Fruit fly (Drosophila melanogaster) whole organism, wandering third instar larva: Measurements from ENCODE around the gene klg.
A peak's percentile ranks its signal among the peaks of the same experiment; 100 is the strongest.

Experiments
- Abd-B ChIP-seq: fragments of >200 bp; optimal IDR thresholded peaks from 2 replicates; lab custom pipeline; 2017; ENCODE audit warnings: missing biosample characterization, missing genetic modification characterization
- CG32264 ChIP-seq: fragments of 200-800 bp; sonication (Bioruptor generic); optimal IDR thresholded peaks from 2 replicates; lab custom pipeline; 2016; ENCODE audit warnings: missing biosample characterization, missing genetic modification characterization
- CG9705 ChIP-seq: fragments of 200-800 bp; sonication (Bioruptor generic); optimal IDR thresholded peaks from 2 replicates; lab custom pipeline; 2018; ENCODE audit warnings: missing biosample characterization, mild to moderate bottlenecking, missing genetic modification characterization
- Dfd ChIP-seq: fragments of >200 bp; optimal IDR thresholded peaks from 2 replicates; lab custom pipeline; 2017; ENCODE audit warnings: missing biosample characterization, missing genetic modification characterization
- Dif ChIP-seq: fragments of 200-275, 200-300 bp; sonication (Bioruptor generic); optimal IDR thresholded peaks from 2 replicates; lab custom pipeline; 2018; ENCODE audit warnings: missing biosample characterization, missing genetic modification characterization; ENCODE audit not compliant: partially characterized antibody
- GATAd ChIP-seq: sonication (Bioruptor generic); optimal IDR thresholded peaks from 2 replicates; lab custom pipeline; 2016; ENCODE audit warnings: missing biosample characterization, missing genetic modification characterization
- HLH106 ChIP-seq: fragments of 200-800 bp; optimal IDR thresholded peaks from 3 replicates; lab custom pipeline; 2019; ENCODE audit warnings: missing biosample characterization, mild to moderate bottlenecking, missing genetic modification characterization, moderate library complexity
- Hnf4 ChIP-seq: fragments of 200-800 bp; sonication (Bioruptor generic); optimal IDR thresholded peaks from 2 replicates; lab custom pipeline; 2016; ENCODE audit warnings: missing biosample characterization, mild to moderate bottlenecking, missing genetic modification characterization
- Hr78 ChIP-seq: fragments of >200 bp; optimal IDR thresholded peaks from 2 replicates; lab custom pipeline; 2017; ENCODE audit warnings: missing biosample characterization, missing genetic modification characterization
- Hr83 ChIP-seq: fragments of 200-300 bp; sonication (Bioruptor generic); optimal IDR thresholded peaks from 2 replicates; lab custom pipeline; 2016; ENCODE audit warnings: missing biosample characterization, mild to moderate bottlenecking, missing genetic modification characterization, moderate library complexity; ENCODE audit not compliant: poor library complexity, severe bottlenecking
- Jra ChIP-seq: sonication (Bioruptor generic); optimal IDR thresholded peaks from 2 replicates; lab custom pipeline; 2016; ENCODE audit warnings: missing biosample characterization, missing genetic modification characterization
- Mio ChIP-seq: sonication (Bioruptor generic); optimal IDR thresholded peaks from 2 replicates; lab custom pipeline; 2016; ENCODE audit warnings: missing biosample characterization, missing genetic modification characterization
- Myc ChIP-seq: fragments of >200 bp; optimal IDR thresholded peaks from 2 replicates; lab custom pipeline; 2017
- N ChIP-seq: fragments of >200 bp; optimal IDR thresholded peaks from 2 replicates; lab custom pipeline; 2018; ENCODE audit warnings: missing biosample characterization, missing external identifiers, missing genetic modification characterization
- OdsH ChIP-seq: fragments of 200-800 bp; sonication (Bioruptor generic); optimal IDR thresholded peaks from 2 replicates; lab custom pipeline; 2016; ENCODE audit warnings: missing biosample characterization, mild to moderate bottlenecking, missing genetic modification characterization
- Rel ChIP-seq, 2 experiments: fragments of 200-800 bp; sonication (Bioruptor generic) in 1 of 2; optimal IDR thresholded peaks; 2 replicates in 1 of 2; 3 replicates in 1 of 2; lab custom pipeline; 2016 to 2019; ENCODE audit warnings: mild to moderate bottlenecking in 2 of 2, missing biosample characterization in 2 of 2, missing genetic modification characterization in 2 of 2, moderate library complexity in 1 of 2
- Sp1 ChIP-seq: fragments of 200-800 bp; sonication (Bioruptor generic); optimal IDR thresholded peaks from 3 replicates; lab custom pipeline; 2019; ENCODE audit warnings: missing biosample characterization, mild to moderate bottlenecking, missing genetic modification characterization, moderate library complexity
- Vsx2 ChIP-seq: fragments of 200-300, 225-300 bp; sonication (Bioruptor generic); optimal IDR thresholded peaks from 2 replicates; lab custom pipeline; 2018; ENCODE audit warnings: missing biosample characterization, missing genetic modification characterization; ENCODE audit not compliant: partially characterized antibody
- br ChIP-seq: fragments of 200-800 bp; sonication (Bioruptor generic); optimal IDR thresholded peaks from 2 replicates; lab custom pipeline; 2016; ENCODE audit warnings: missing biosample characterization, missing genetic modification characterization
- brk ChIP-seq: fragments of 200-800 bp; sonication (Bioruptor generic); optimal IDR thresholded peaks from 2 replicates; lab custom pipeline; 2016; ENCODE audit warnings: missing biosample characterization, mild to moderate bottlenecking, missing genetic modification characterization
- dl ChIP-seq, 2 experiments: fragments of 175-275, 200-275 bp in 1 of 2; fragments of 200-275 bp in 1 of 2; sonication (Bioruptor generic); optimal IDR thresholded peaks; lab custom pipeline; 2018; ENCODE audit warnings: mild to moderate bottlenecking in 2 of 2, missing biosample characterization in 2 of 2, missing genetic modification characterization in 2 of 2, moderate library complexity in 2 of 2; ENCODE audit not compliant: partially characterized antibody in 2 of 2, insufficient read depth in 1 of 2
- dmrt93B ChIP-seq: fragments of 200-800 bp; sonication (Bioruptor generic); optimal IDR thresholded peaks from 2 replicates; lab custom pipeline; 2018; ENCODE audit warnings: missing biosample characterization, mild to moderate bottlenecking, missing genetic modification characterization
- dsf ChIP-seq: sonication (Bioruptor generic); optimal IDR thresholded peaks from 2 replicates; lab custom pipeline; 2016; ENCODE audit warnings: missing biosample characterization, missing genetic modification characterization, borderline replicate concordance
- ey ChIP-seq: fragments of 200-800 bp; sonication (Bioruptor generic); optimal IDR thresholded peaks from 2 replicates; lab custom pipeline; 2016; ENCODE audit warnings: missing biosample characterization, missing genetic modification characterization
- foxo ChIP-seq, 2 experiments: fragments of 200-800 bp; sonication (Bioruptor generic); optimal IDR thresholded peaks; 2 replicates in 1 of 2; 3 replicates in 1 of 2; lab custom pipeline; 2016 to 2017; ENCODE audit warnings: missing biosample characterization in 2 of 2, missing genetic modification characterization in 2 of 2
- fru ChIP-seq: fragments of 200-800 bp; sonication (Bioruptor generic); optimal IDR thresholded peaks from 3 replicates; lab custom pipeline; 2016; ENCODE audit warnings: missing biosample characterization, mild to moderate bottlenecking, missing genetic modification characterization
- jim ChIP-seq: fragments of 175-275, 200-325 bp; sonication (Bioruptor generic); optimal IDR thresholded peaks from 2 replicates; lab custom pipeline; 2016; ENCODE audit warnings: missing biosample characterization, mild to moderate bottlenecking, missing genetic modification characterization
- pan ChIP-seq: fragments of >200 bp; optimal IDR thresholded peaks from 2 replicates; lab custom pipeline; 2017
- psq ChIP-seq: fragments of 200-800 bp; sonication (Bioruptor generic); optimal IDR thresholded peaks from 3 replicates; lab custom pipeline; 2017; ENCODE audit warnings: missing biosample characterization, mild to moderate bottlenecking, missing genetic modification characterization, moderate library complexity
- sage ChIP-seq: fragments of 200-800 bp; sonication (Bioruptor generic); optimal IDR thresholded peaks from 2 replicates; lab custom pipeline; 2016; ENCODE audit warnings: missing biosample characterization, mild to moderate bottlenecking, missing genetic modification characterization
- sv ChIP-seq: fragments of 200-800 bp; sonication (Bioruptor generic); optimal IDR thresholded peaks from 3 replicates; lab custom pipeline; 2016; ENCODE audit warnings: missing biosample characterization, missing genetic modification characterization
- tai ChIP-seq: sonication (Bioruptor generic); optimal IDR thresholded peaks from 2 replicates; lab custom pipeline; 2016; ENCODE audit warnings: missing biosample characterization, missing genetic modification characterization
- usp ChIP-seq: fragments of >200 bp; optimal IDR thresholded peaks from 2 replicates; lab custom pipeline; 2017; ENCODE audit warnings: missing biosample characterization, missing genetic modification characterization
- woc ChIP-seq: sonication (Bioruptor generic); optimal IDR thresholded peaks from 2 replicates; lab custom pipeline; 2016; ENCODE audit warnings: missing biosample characterization, mild to moderate bottlenecking, missing genetic modification characterization

The klg gene

DNA sequence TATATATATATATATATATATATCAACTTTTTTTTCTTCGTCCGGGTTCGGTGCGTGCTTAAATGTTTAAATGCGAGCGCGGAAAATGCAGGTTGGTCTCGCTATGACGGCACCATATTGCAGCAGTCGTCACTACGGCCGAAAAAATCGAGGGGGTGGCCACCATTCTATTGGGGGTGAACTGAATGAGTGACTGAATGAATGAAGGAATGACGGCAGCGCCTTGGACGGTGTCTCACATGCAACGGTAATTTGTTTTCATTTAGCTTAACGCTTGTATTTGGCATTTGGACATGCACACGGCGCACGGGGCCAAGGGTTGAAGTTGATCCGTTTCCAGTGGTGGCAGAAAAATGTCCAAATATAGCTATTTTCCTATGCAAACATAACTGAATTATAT, 9.8 kb upstream of the klg start:
- no peak for TF ChIP-seq sage (GFP tag; lab: Kevin White, UChicago)

DNA sequence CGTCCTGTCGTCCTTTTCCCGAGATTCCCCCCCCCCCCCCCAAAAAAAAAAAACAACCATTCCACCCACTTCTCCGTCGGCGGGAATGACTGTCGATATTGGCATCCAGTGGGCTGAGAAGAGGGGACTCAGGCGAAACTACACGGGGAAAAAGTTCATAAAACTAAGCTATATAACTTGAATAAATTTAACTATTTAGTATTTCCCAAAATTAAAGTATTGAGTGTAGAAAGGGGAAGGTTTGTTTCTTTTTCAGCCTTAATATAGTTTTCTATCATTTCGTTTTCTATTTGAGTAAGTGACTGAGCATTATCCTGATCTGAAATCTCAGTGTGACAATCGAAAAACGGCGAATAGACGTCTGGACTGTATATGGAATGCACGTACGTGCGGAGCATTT, 7.4 kb upstream of the klg start:
- TF ChIP-seq Dfd (GFP tag; lab: Kevin White, UChicago) (no peak), woc (GFP tag; lab: Kevin White, UChicago) (no peak)

DNA sequence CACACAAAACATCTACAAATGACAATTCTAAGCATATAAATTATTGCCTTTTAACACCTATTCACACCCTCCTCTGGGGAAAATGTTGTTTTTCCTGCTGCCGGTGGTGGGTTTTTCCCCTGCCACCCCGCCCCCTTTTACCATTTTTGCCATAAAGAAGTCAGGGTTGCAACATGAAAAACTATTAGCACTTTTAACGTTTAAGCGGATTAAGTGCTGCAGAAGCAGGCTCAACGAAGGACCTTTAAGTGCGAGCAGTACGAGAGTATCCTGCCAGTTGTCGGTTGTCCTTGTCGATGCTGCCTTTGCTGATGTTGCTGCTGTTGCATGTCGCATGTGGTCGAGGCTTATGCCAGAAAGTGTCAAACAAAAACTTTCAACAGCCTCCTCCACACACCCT, 3.7 kb upstream of the klg start:
- no peak for TF ChIP-seq Mio (GFP tag; lab: Kevin White, UChicago)
- TF ChIP-seq tai (GFP tag; lab: Kevin White, UChicago), result no peak
- no peak for TF ChIP-seq fru (GFP tag; lab: Kevin White, UChicago)
- no peak for TF ChIP-seq usp (GFP tag; lab: Kevin White, UChicago)
- TF ChIP-seq Vsx2 (GFP tag; lab: Kevin White, UChicago), result no peak
- no peak for TF ChIP-seq Hr78 (GFP tag; lab: Kevin White, UChicago)
- TF ChIP-seq psq (GFP tag; lab: Kevin White, UChicago), result no peak
- no peak for TF ChIP-seq br

DNA sequence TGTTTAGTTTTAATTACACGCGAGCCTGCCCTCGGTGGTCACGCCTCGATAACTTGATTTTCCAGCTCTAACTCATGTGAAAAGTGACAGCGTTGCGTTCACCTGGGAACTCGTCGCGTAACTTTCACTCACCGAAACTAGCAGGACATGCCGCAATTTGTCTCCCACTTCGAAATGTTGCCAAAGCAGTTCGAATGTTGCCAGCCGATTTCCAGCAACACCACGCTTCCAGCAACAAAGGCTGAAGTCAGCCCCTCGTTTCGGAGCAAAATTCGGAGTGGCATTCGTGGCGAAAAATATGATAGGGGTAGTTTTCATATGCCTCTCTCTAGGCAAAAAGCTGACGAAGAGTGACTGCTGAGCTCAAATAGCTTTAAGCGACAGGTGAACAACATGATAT, 777 bp upstream of the klg start:
- TF ChIP-seq N (GFP tag; lab: Kevin White, UChicago) (no peak), Hr83 (GFP tag; lab: Kevin White, UChicago) (no peak)

DNA sequence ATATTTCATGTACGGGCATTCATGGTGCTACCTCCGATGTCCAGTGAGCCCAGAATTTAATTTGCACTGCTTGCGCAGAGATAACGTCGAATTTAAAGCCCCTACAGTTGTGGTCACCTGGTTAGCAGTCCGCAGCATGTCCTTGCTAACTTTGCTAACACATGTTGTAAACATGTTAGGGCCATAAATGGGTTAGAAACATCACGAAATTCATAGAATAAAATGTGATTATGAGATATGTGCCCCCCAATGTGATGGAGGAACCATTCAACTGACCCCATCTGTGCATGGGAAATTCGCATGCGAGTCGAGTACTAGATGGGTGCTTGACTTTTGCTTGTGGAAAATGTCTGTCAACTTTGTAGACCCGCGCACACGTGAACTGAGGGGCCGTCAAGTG, 12.0 kb downstream of the klg start:
- TF ChIP-seq dsf (no peak), foxo (GFP tag; optimal IDR thresholded peaks at IDR 0.05; lab: Kevin White, UChicago) (peak in 1 of 2 experiments; percentile 0), Dif (GFP tag; lab: Kevin White, UChicago) (no peak), Rel (GFP tag; optimal IDR thresholded peaks at IDR 0.05; lab: Kevin White, UChicago) (no peak), Rel (tag; optimal IDR thresholded peaks at IDR 0.05; lab: Kevin White, UChicago) (no peak), pan (no peak)

DNA sequence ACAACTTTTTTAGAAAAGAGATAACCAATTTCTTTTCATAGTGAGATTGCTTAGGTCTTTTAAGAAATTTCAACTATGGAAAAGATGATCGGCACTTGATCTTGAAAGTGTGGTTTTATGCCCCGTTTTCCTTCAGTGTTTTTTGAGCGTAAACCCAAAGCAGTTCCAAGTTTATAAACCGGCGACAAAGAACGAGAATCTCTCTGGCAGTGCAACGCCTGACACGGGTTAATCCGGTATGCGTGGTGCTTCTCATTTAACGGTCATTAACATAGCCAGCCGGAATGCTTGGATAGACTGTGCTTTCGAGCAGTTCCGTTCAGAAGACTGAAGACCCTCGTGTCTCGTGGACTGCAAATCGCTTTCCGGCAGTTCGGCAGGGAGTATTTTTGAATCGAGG, 24.0 kb downstream of the klg start, which contains the start of gene CG6660:
TSS of gene CG6660 (plus strand) at position 301 of the 400 bp plus-strand sequence.
- TF ChIP-seq sv, result no peak
- TF ChIP-seq fru (GFP tag; lab: Kevin White, UChicago), result no peak
- no peak for TF ChIP-seq N (GFP tag; lab: Kevin White, UChicago)
- no peak for TF ChIP-seq CG32264 (GFP tag; lab: Kevin White, UChicago)
- TF ChIP-seq brk (GFP tag; lab: Kevin White, UChicago), result no peak
- TF ChIP-seq Myc (lab: Kevin White, UChicago), result no peak
- TF ChIP-seq Hr78 (GFP tag; lab: Kevin White, UChicago), result no peak
- TF ChIP-seq dmrt93B, result no peak
- no peak for TF ChIP-seq br
- TF ChIP-seq dsf, result no peak
- no peak for TF ChIP-seq ey (GFP tag; lab: Kevin White, UChicago)
- no peak for TF ChIP-seq Hnf4 (GFP tag; lab: Kevin White, UChicago)
- TF ChIP-seq Sp1 (GFP tag; lab: Kevin White, UChicago), result no peak
- TF ChIP-seq dl (GFP tag; optimal IDR thresholded peaks at IDR 0.05; lab: Kevin White, UChicago; ENCODE audit: insufficient read depth in 1 of 2, partially characterized antibody in 2 of 2), result no peak
- no peak for TF ChIP-seq HLH106 (tag; lab: Kevin White, UChicago)
- no peak for TF ChIP-seq tai (GFP tag; lab: Kevin White, UChicago)
- TF ChIP-seq, all 38 proteins: peak for 0

DNA sequence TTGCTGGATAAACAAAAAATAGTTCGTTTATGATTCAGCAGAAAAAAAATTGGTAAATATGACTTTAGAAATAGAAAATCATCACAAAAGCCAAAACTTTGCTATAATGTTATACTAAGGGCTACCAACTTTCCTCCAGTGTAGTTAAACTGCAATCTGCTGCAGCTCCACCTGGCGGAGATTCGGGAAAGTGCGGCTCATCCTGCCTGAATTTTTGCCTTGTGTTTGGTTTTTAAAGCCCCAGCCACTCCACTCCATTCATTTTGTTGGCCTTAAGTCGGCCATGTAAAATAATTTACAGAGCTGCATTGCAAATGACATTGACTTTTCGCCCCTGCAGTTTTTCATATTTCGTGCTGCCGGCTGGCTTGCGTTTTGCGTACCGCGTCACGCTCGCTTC, 66.1 kb downstream of the klg start:
- TF ChIP-seq dl (GFP tag; optimal IDR thresholded peaks at IDR 0.05; lab: Kevin White, UChicago; ENCODE audit: insufficient read depth in 1 of 2, partially characterized antibody in 2 of 2), result no peak
- TF ChIP-seq jim (GFP tag; lab: Kevin White, UChicago), result no peak
- no peak for TF ChIP-seq Jra (GFP tag; lab: Kevin White, UChicago)
- no peak for TF ChIP-seq tai (GFP tag; lab: Kevin White, UChicago)
- no peak for TF ChIP-seq fru (GFP tag; lab: Kevin White, UChicago)
- no peak for TF ChIP-seq sage (GFP tag; lab: Kevin White, UChicago)
- no peak for TF ChIP-seq psq (GFP tag; lab: Kevin White, UChicago)
- TF ChIP-seq N (GFP tag; lab: Kevin White, UChicago), result no peak
- TF ChIP-seq Vsx2 (GFP tag; lab: Kevin White, UChicago), result no peak
- TF ChIP-seq brk (GFP tag; lab: Kevin White, UChicago), result no peak
- no peak for TF ChIP-seq Abd-B
- TF ChIP-seq OdsH (GFP tag; lab: Kevin White, UChicago), result no peak
- no peak for TF ChIP-seq GATAd (GFP tag; lab: Kevin White, UChicago)
- TF ChIP-seq HLH106 (tag; lab: Kevin White, UChicago), result no peak
- no peak for TF ChIP-seq CG9705 (GFP tag; lab: Kevin White, UChicago)
- no peak for TF ChIP-seq Myc (lab: Kevin White, UChicago)
- TF ChIP-seq br, result no peak
- TF ChIP-seq woc (GFP tag; lab: Kevin White, UChicago), result no peak
- no peak for TF ChIP-seq Hr78 (GFP tag; lab: Kevin White, UChicago)
